Fruit fly (Drosophila melanogaster) S2 (cell line): ENCODE measurements around the gene CAH7.

Experiments
- CG8478 ChIP-seq: fragments of >200 bp; optimal IDR thresholded peaks from 2 replicates; lab custom pipeline; 2018
- CTCF ChIP-seq, 2 experiments: fragments of >200 bp; optimal IDR thresholded peaks; 2 replicates each; lab custom pipeline; 2018

DNA sequence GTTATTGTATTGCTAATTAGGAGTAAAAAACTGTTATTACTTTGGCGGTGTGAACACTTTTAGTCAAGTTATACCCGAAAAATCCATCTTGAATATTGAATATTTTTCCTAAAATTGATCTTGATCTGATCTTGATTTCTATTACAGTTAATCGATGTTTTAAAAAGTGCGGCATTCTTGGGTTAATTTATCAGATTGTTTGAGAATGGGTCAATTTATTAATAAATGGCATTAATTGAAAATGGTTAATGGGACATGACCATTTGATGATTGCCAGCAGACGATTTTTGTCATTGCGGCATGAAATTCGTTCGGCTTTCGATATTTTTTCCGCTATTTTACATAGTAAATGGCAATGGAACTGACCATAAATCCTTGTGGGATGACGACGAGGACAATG is 48.3 kb upstream of the CAH7 start, which contains the start of gene CG33631:
- no peak for TF ChIP-seq CG8478 (lab: Kevin White, UChicago)
- TF ChIP-seq CTCF (optimal IDR thresholded peaks at IDR 0.05; lab: Kevin White, UChicago) = no peak
